Worm (Caenorhabditis elegans): ENCODE measurements around the gene unc-22.

- TF ChIP-seq snpc-4 (tag; optimal IDR thresholded peaks at IDR 0.05) = no peak
- no peak for TF ChIP-seq ama-1 (optimal IDR thresholded peaks at IDR 0.05)
- TF ChIP-seq daf-16 (GFP tag; optimal IDR thresholded peaks at IDR 0.05) = no peak
- no peak for TF ChIP-seq daf-16 (tag; optimal IDR thresholded peaks at IDR 0.05)
- TF ChIP-seq egl-27 (tag; optimal IDR thresholded peaks at IDR 0.05) = no peak
- TF ChIP-seq vab-7 (GFP tag; IDR thresholded peaks at IDR 0.05) = no peak
These were observed 46.7 kb upstream of the unc-22 start, which contains the start of gene K08E4.3 for ce11 chrIV:12057508-12057907.
